Fruit fly (Drosophila melanogaster) whole organism, embryonic: ENCODE results near the gene CG32944.
A peak's percentile ranks its signal among the peaks of the same experiment; 100 is the strongest.

ENCODE experiments used
- CG1024 ChIP-seq: fragments of 200-800 bp; sonication (Bioruptor generic); IDR thresholded peaks from 2 replicates; pipeline ENCODE4 v1.3.6; 2022; ENCODE audit warnings: missing biosample characterization, missing genetic modification characterization
- CG10654 ChIP-seq: fragments of 200-800 bp; sonication (Bioruptor generic); optimal IDR thresholded peaks from 2 replicates; lab custom pipeline; 2016; ENCODE audit warnings: missing biosample characterization, missing genetic modification characterization
- CG1233 ChIP-seq: fragments of 200-800 bp; sonication (Bioruptor generic); optimal IDR thresholded peaks from 4 replicates; lab custom pipeline; 2018; ENCODE audit warnings: missing biosample characterization, mild to moderate bottlenecking, missing genetic modification characterization
- CG14441 ChIP-seq: fragments of 200-800 bp; sonication (Bioruptor generic); IDR thresholded peaks from 2 replicates; pipeline ENCODE4 v1.3.6; 2022; ENCODE audit warnings: missing biosample characterization, missing genetic modification characterization
- CG14860 ChIP-seq: fragments of 200-800 bp; sonication (Bioruptor generic); IDR thresholded peaks from 3 replicates; pipeline ENCODE4 v1.3.6; 2022; ENCODE audit warnings: missing biosample characterization, missing genetic modification characterization; ENCODE audit not compliant: partially characterized antibody
- CG15073 ChIP-seq: fragments of 200-800 bp; sonication (Bioruptor generic); optimal IDR thresholded peaks from 2 replicates; lab custom pipeline; 2016; ENCODE audit warnings: missing biosample characterization, missing genetic modification characterization
- CG16813 ChIP-seq: fragments of 200-800 bp; sonication (Bioruptor generic); IDR thresholded peaks from 3 replicates; pipeline ENCODE4 v1.3.6; 2022; ENCODE audit warnings: missing biosample characterization, missing genetic modification characterization; ENCODE audit not compliant: partially characterized antibody
- CG16815 ChIP-seq: fragments of 200-800 bp; sonication (Bioruptor generic); optimal IDR thresholded peaks from 3 replicates; lab custom pipeline; 2017; ENCODE audit warnings: missing biosample characterization, mild to moderate bottlenecking, missing genetic modification characterization
- CG17328 ChIP-seq: fragments of 200-800 bp; sonication (Bioruptor generic); IDR thresholded peaks from 2 replicates; pipeline ENCODE4 v1.3.6; 2022; ENCODE audit warnings: missing biosample characterization, missing genetic modification characterization
- CG17359 ChIP-seq: fragments of 200-800 bp; sonication (Bioruptor generic); optimal IDR thresholded peaks from 3 replicates; lab custom pipeline; 2018; ENCODE audit warnings: missing biosample characterization, mild to moderate bottlenecking, missing genetic modification characterization, moderate library complexity
- CG31224 ChIP-seq: fragments of 200-800 bp; sonication (Bioruptor generic); IDR thresholded peaks from 2 replicates; pipeline ENCODE4 v1.3.6; 2022; ENCODE audit warnings: missing biosample characterization, missing genetic modification characterization
- CG3726 ChIP-seq: fragments of 200-800 bp; sonication (Bioruptor generic); IDR thresholded peaks from 3 replicates; pipeline ENCODE4, ENCODE4 v1.3.6; 2022; ENCODE audit warnings: missing biosample characterization, missing genetic modification characterization
- CG4707 ChIP-seq: fragments of 200-800 bp; sonication (Bioruptor generic); optimal IDR thresholded peaks from 2 replicates; lab custom pipeline; 2018; ENCODE audit warnings: missing biosample characterization, mild to moderate bottlenecking, missing genetic modification characterization, moderate library complexity
- CG6791 ChIP-seq: fragments of 200-800 bp; sonication (Bioruptor generic); IDR thresholded peaks from 3 replicates; pipeline ENCODE4 v1.3.6; 2022; ENCODE audit warnings: missing biosample characterization, missing genetic modification characterization; ENCODE audit not compliant: partially characterized antibody
- CG7963 ChIP-seq: fragments of 200-800 bp; sonication (Bioruptor generic); IDR thresholded peaks from 3 replicates; pipeline ENCODE4 v1.3.6; 2022; ENCODE audit warnings: missing biosample characterization, missing genetic modification characterization; ENCODE audit not compliant: partially characterized antibody
- CkIIα-i1 ChIP-seq: fragments of 200-800 bp; sonication (Bioruptor generic); IDR thresholded peaks from 2 replicates; pipeline ENCODE4 v1.3.6; 2022; ENCODE audit warnings: missing biosample characterization, missing genetic modification characterization
- D19B ChIP-seq: fragments of 200-800 bp; sonication (Bioruptor generic); optimal IDR thresholded peaks from 2 replicates; lab custom pipeline; 2017; ENCODE audit warnings: missing biosample characterization, mild to moderate bottlenecking, missing genetic modification characterization
- H2.0 ChIP-seq: fragments of 200-800 bp; sonication (Bioruptor generic); IDR thresholded peaks from 2 replicates; pipeline ENCODE4 v1.3.6; 2022; ENCODE audit warnings: missing biosample characterization, missing genetic modification characterization
- HLH4C ChIP-seq: fragments of 200-800 bp; sonication (Bioruptor generic); IDR thresholded peaks from 3 replicates; pipeline ENCODE4 v1.3.6; 2022; ENCODE audit warnings: missing biosample characterization, missing genetic modification characterization; ENCODE audit not compliant: partially characterized antibody
- Hr3 ChIP-seq: fragments of 200-800 bp; sonication (Bioruptor generic); optimal IDR thresholded peaks from 3 replicates; lab custom pipeline; 2016; ENCODE audit warnings: missing biosample characterization, missing genetic modification characterization
- Hr39 ChIP-seq: fragments of >200 bp; optimal IDR thresholded peaks from 2 replicates; lab custom pipeline; 2017
- MTF-1 ChIP-seq: fragments of 200-800 bp; sonication (Bioruptor generic); optimal IDR thresholded peaks from 2 replicates; lab custom pipeline; 2018; ENCODE audit warnings: missing biosample characterization, mild to moderate bottlenecking, missing genetic modification characterization, borderline replicate concordance
- Mes4 ChIP-seq: fragments of 200-800 bp; sonication (Bioruptor generic); optimal IDR thresholded peaks from 2 replicates; lab custom pipeline; 2016; ENCODE audit warnings: missing biosample characterization, missing genetic modification characterization
- Opbp ChIP-seq: fragments of 200-800 bp; sonication (Bioruptor generic); IDR thresholded peaks from 3 replicates; pipeline ENCODE4 v1.3.6; 2022; ENCODE audit warnings: missing biosample characterization, missing genetic modification characterization; ENCODE audit not compliant: partially characterized antibody
- Pdp1 ChIP-seq, 2 experiments: fragments of 200-800 bp; sonication (Bioruptor generic); optimal IDR thresholded peaks; 3 replicates each; lab custom pipeline; 2016; ENCODE audit warnings: missing biosample characterization in 2 of 2, missing genetic modification characterization in 2 of 2, mild to moderate bottlenecking in 1 of 2, moderate library complexity in 1 of 2
- Six4 ChIP-seq: fragments of 200-800 bp; sonication (Bioruptor generic); optimal IDR thresholded peaks from 2 replicates; lab custom pipeline; 2016; ENCODE audit warnings: missing biosample characterization, missing genetic modification characterization
- Usf ChIP-seq: fragments of 200-800 bp; sonication (Bioruptor generic); optimal IDR thresholded peaks from 2 replicates; lab custom pipeline; 2017; ENCODE audit warnings: missing genotype, missing biosample characterization, missing genetic modification characterization
- amos ChIP-seq: fragments of 200-800 bp; sonication (Bioruptor generic); IDR thresholded peaks from 2 replicates; pipeline ENCODE4 v1.3.6; 2022; ENCODE audit warnings: missing biosample characterization, missing genetic modification characterization; ENCODE audit not compliant: partially characterized antibody
- ato ChIP-seq: fragments of 200-800 bp; sonication (Bioruptor generic); IDR thresholded peaks from 2 replicates; pipeline ENCODE4 v1.3.6; 2022; ENCODE audit warnings: missing biosample characterization, missing genetic modification characterization; ENCODE audit not compliant: partially characterized antibody
- bbx ChIP-seq: fragments of 200-800 bp; sonication (Bioruptor generic); IDR thresholded peaks from 2 replicates; pipeline ENCODE4 v1.3.6; 2022; ENCODE audit warnings: missing biosample characterization, missing genetic modification characterization; ENCODE audit not compliant: partially characterized antibody
- cwo ChIP-seq: fragments of 200-800 bp; sonication (Bioruptor generic); optimal IDR thresholded peaks from 3 replicates; lab custom pipeline; 2017; ENCODE audit warnings: missing biosample characterization, missing genetic modification characterization, mild to moderate bottlenecking, moderate library complexity, missing genetic modification reagents
- danr ChIP-seq: fragments of 200-800 bp; sonication (Bioruptor generic); IDR thresholded peaks from 2 replicates; pipeline ENCODE4 v1.3.6; 2022; ENCODE audit warnings: missing biosample characterization, missing genetic modification characterization
- disco-r ChIP-seq: fragments of 200-800 bp; sonication (Bioruptor generic); optimal IDR thresholded peaks from 2 replicates; lab custom pipeline; 2016; ENCODE audit warnings: missing biosample characterization, missing genetic modification characterization
- ems ChIP-seq: fragments of 200-800 bp; sonication (Bioruptor generic); optimal IDR thresholded peaks from 3 replicates; lab custom pipeline; 2016; ENCODE audit warnings: missing biosample characterization, missing genetic modification characterization
- hb ChIP-seq: fragments of 200-800 bp; sonication (Bioruptor generic); IDR thresholded peaks from 3 replicates; pipeline ENCODE4 v1.3.6; 2022; ENCODE audit warnings: missing biosample characterization, missing genetic modification characterization; ENCODE audit not compliant: partially characterized antibody
- jigr1 ChIP-seq: fragments of 200-800 bp; sonication (Bioruptor generic); IDR thresholded peaks from 3 replicates; pipeline ENCODE4 v1.3.6; 2022; ENCODE audit warnings: missing biosample characterization, missing genetic modification characterization
- klu ChIP-seq: fragments of 200-800 bp; sonication (Bioruptor generic); IDR thresholded peaks from 2 replicates; pipeline ENCODE4 v1.3.6; 2022; ENCODE audit warnings: missing biosample characterization, missing genetic modification characterization
- lilli ChIP-seq: fragments of 200-800 bp; sonication (Bioruptor generic); optimal IDR thresholded peaks from 3 replicates; lab custom pipeline; 2016; ENCODE audit warnings: missing biosample characterization, missing genetic modification characterization
- mld ChIP-seq: fragments of 200-800 bp; sonication (Bioruptor generic); IDR thresholded peaks from 3 replicates; pipeline ENCODE4 v1.3.6; 2022; ENCODE audit warnings: missing biosample characterization, missing genetic modification characterization; ENCODE audit not compliant: partially characterized antibody
- phol ChIP-seq: fragments of 200-800 bp; sonication (Bioruptor generic); optimal IDR thresholded peaks from 3 replicates; lab custom pipeline; 2018; ENCODE audit warnings: missing biosample characterization, mild to moderate bottlenecking, missing genetic modification characterization, moderate library complexity
- pum ChIP-seq: fragments of 200-800 bp; sonication (Bioruptor generic); optimal IDR thresholded peaks from 2 replicates; lab custom pipeline; 2016; ENCODE audit warnings: missing biosample characterization, missing genetic modification characterization
- rib ChIP-seq: fragments of 200-800 bp; sonication (Bioruptor generic); IDR thresholded peaks from 2 replicates; pipeline ENCODE4 v1.3.6; 2022; ENCODE audit warnings: missing biosample characterization, missing genetic modification characterization
- sens ChIP-seq: fragments of 200-800 bp; sonication (Bioruptor generic); peaks from one replicate; lab custom pipeline; 2016; ENCODE audit warnings: missing biosample characterization, missing genetic modification characterization
- slbo ChIP-seq: fragments of 200-800 bp; sonication (Bioruptor generic); IDR thresholded peaks from 2 replicates; pipeline ENCODE4 v1.3.6; 2022; ENCODE audit warnings: missing biosample characterization, missing genetic modification characterization
- slp2 ChIP-seq: fragments of 200-800 bp; sonication (Bioruptor generic); optimal IDR thresholded peaks from 2 replicates; lab custom pipeline; 2016; ENCODE audit warnings: missing biosample characterization, missing genetic modification characterization
- stc ChIP-seq: fragments of 200-800 bp; sonication (Bioruptor generic); IDR thresholded peaks from 2 replicates; pipeline ENCODE4 v1.3.6; 2022; ENCODE audit warnings: missing biosample characterization, missing genetic modification characterization
- unc-4 ChIP-seq: fragments of 200-800 bp; sonication (Bioruptor generic); IDR thresholded peaks from 2 replicates; pipeline ENCODE4 v1.3.6; 2022; ENCODE audit warnings: missing biosample characterization, missing genetic modification characterization; ENCODE audit not compliant: partially characterized antibody

The CG32944 gene

DNA sequence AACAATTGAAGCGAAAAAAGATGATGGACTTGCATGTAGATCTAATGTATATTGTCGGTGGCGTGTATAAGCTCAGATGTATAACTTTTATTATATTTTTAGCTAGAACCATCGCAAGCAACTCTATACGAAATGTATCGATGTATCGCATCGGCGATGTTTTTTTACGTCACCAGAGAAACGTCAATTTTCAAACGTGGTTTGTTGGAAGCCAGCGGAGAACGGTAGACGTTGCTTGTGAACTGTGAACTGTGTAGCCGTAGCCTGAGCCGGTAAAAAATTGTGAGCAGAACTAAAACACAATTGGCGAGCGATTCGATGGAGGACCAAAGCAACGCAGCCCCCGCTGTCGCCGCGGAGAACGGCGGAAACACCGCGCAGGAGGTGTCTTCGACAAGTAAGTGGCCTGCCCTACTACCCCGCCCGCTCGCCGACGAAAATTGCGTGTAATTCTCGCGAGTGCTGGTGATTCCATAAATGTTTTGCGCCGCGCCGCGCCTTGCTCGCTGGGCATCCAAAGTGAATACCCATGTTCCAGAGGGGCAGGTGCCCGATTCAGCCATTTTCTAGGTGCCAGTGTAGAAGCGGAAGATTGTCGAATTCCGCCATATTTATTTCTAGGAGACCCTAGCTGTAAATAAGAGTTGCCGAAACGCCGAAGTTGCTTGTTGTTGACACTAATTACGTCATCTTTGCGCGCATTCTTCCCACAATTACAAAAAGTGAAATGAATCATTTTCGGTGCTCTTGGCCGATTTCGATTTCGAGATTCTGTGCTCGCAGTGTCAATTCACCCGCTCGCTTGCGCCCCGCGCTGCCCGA lies 16.3 kb downstream of the CG32944 start, which contains the start of gene lost (continued):
- TF ChIP-seq Usf (GFP tag; lab: Kevin White, UChicago) (no peak), CG17328 (GFP tag; lab: Robert Waterston, UW) (no peak), CG31224 (GFP tag; lab: Robert Waterston, UW) (no peak; the same call in 1 of the 2 replicates), pum (GFP tag; lab: Kevin White, UChicago) (no peak), jigr1 (GFP tag; lab: Robert Waterston, UW) (no peak; the same call in 2 of the 3 replicates), Mes4 (GFP tag; lab: Kevin White, UChicago) (no peak), stc (0 out of 2 replicates have a peak, but pooled peaks have one; percentile 35), slbo (peak; percentile 64), Hr39 (lab: Kevin White, UChicago) (no peak), rib (GFP tag; lab: Robert Waterston, UW) (peak; percentile 10; the same call in 1 of the 2 replicates), Hr3 (no peak), Pdp1 (GFP tag; optimal IDR thresholded peaks at IDR 0.05; lab: Kevin White, UChicago) (peak in 1 of 2 experiments; percentile 95), slp2 (GFP tag; lab: Kevin White, UChicago) (no peak), CG3726 (GFP tag; lab: Robert Waterston, UW) (no peak), CG15073 (GFP tag; lab: Kevin White, UChicago) (no peak), CG1233 (GFP tag; lab: Kevin White, UChicago) (peak; percentile 26), CG17359 (tag; lab: Kevin White, UChicago) (no peak), CkIIα-i1 (no peak), ems (GFP tag; lab: Kevin White, UChicago) (peak; percentile 8), CG10654 (GFP tag; lab: Kevin White, UChicago) (no peak), disco-r (GFP tag; lab: Kevin White, UChicago) (no peak), phol (tag; lab: Kevin White, UChicago) (peak; percentile 86), CG4707 (GFP tag; lab: Kevin White, UChicago) (no peak), klu (no peak)

DNA sequence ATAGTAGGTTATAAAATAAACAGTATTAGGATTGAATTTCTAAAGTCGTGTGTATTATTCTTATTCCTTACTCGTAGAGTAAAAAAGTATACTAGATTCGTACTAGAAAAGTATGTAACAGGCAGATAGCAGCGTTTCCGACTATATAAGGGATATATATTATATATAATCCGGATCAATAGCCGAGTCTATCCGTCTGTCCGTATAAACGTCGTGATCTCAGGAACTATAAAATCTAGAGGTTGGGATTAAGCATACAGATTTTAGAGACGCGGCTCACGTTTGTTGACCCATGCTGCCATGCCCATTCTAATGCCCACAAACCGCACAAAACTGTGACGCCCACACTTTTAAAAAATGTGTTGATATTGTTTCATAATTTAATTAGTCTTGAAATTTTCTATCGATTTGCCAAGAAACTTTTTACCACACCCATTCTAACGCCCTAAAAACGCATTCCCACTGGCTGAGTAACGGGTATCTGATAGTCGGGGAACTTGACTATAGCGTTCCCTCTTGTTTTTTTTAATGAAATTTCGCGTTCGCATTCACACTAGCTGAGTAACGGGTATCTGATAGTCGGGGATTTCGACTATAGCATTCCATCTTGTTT lies 17.3 kb downstream of the CG32944 start, which contains the start of gene CG9853:
Gene CG9853 (minus strand): TSS at position 51 of the 613 bp plus-strand sequence.
- TF ChIP-seq CG14441 (GFP tag; lab: Robert Waterston, UW) (no peak), CG6791 (peak; percentile 82), cwo (GFP tag; lab: Kevin White, UChicago) (no peak), amos (GFP tag; lab: Robert Waterston, UW) (peak; percentile 13; the same call in 1 of the 2 replicates), bbx (GFP tag; lab: Robert Waterston, UW) (peak; percentile 51; the same call in 1 of the 2 replicates), CG7963 (GFP tag; lab: Robert Waterston, UW) (peak; percentile 70), lilli (GFP tag; lab: Kevin White, UChicago) (no peak), mld (peak; percentile 70; the same call in 1 of the 3 replicates), Six4 (no peak), ato (peak; percentile 55; the same call in 1 of the 2 replicates), CG1024 (GFP tag; lab: Robert Waterston, UW) (no peak), HLH4C (GFP tag; lab: Robert Waterston, UW) (peak; percentile 11), hb (GFP tag; lab: Robert Waterston, UW) (0 out of 3 replicates have a peak, but pooled peaks have one; percentile 6), Opbp (GFP tag; lab: Robert Waterston, UW) (peak; percentile 37; the same call in 2 of the 3 replicates), D19B (GFP tag; lab: Kevin White, UChicago) (peak; percentile 43), CG16813 (GFP tag; lab: Robert Waterston, UW) (peak; percentile 5), unc-4 (GFP tag; lab: Robert Waterston, UW) (no peak), H2.0 (no peak), CG14860 (peak; percentile 42), danr (GFP tag; lab: Robert Waterston, UW) (no peak), CG16815 (no peak), sens (GFP tag; lab: Kevin White, UChicago) (peak; percentile 26), MTF-1 (GFP tag; lab: Kevin White, UChicago) (no peak)
